Fruit fly (Drosophila melanogaster): Measurements from ENCODE around the gene CG13460.

The CG13460 gene

dm6 chr3L:15011638-15012335 is 49.7 kb downstream of the CG13460 start (continued):
- TF ChIP-seq YL-1 (GFP tag; optimal IDR thresholded peaks at IDR 0.05) = no peak
- TF ChIP-seq croc (GFP tag; conservative IDR thresholded peaks at IDR 0.05) = peak; percentile 38; the same call in 2 of the 3 replicates
- TF ChIP-seq Taf1 (GFP tag; IDR thresholded peaks at IDR 0.05) = peak; percentile 55; the same call in 1 of the 2 replicates
- TF ChIP-seq CG14667 (GFP tag; IDR thresholded peaks at IDR 0.05) = peak; percentile 39; the same call in 1 of the 2 replicates
- TF ChIP-seq CG32532 (GFP tag; IDR thresholded peaks at IDR 0.05) = peak; percentile 57; the same call in 1 of the 2 replicates
- TF ChIP-seq pfk (GFP tag; optimal IDR thresholded peaks at IDR 0.05) = no peak
- TF ChIP-seq CG10431 (GFP tag; optimal IDR thresholded peaks at IDR 0.05) = peak; percentile 21
- no peak for TF ChIP-seq ERR (GFP tag; optimal IDR thresholded peaks at IDR 0.05)
- TF ChIP-seq CG15601 (tag; optimal IDR thresholded peaks at IDR 0.05) = peak; percentile 72
- no peak for TF ChIP-seq her (GFP tag; optimal IDR thresholded peaks at IDR 0.05)
- TF ChIP-seq CG11560 (tag; IDR thresholded peaks at IDR 0.05) = 0 out of 3 replicates have a peak, but pooled peaks have one; percentile 13
- TF ChIP-seq eve (GFP tag; optimal IDR thresholded peaks at IDR 0.05) = peak in 1 of 2 experiments; percentile 88
- peak; percentile 40 for TF ChIP-seq jing (GFP tag; optimal IDR thresholded peaks at IDR 0.05)
- peak; percentile 52 for TF ChIP-seq CG2875 (GFP tag; optimal IDR thresholded peaks at IDR 0.05)
- peak; percentile 67 for TF ChIP-seq cwo (GFP tag; optimal IDR thresholded peaks at IDR 0.05)
- peak in 1 of 2 experiments; percentile 84 for TF ChIP-seq Hr51 (GFP tag; optimal IDR thresholded peaks at IDR 0.05)
- TF ChIP-seq Usf (GFP tag; optimal IDR thresholded peaks at IDR 0.05) = no peak
- TF ChIP-seq CG30403 (GFP tag; optimal IDR thresholded peaks at IDR 0.05) = peak; percentile 81
- TF ChIP-seq CG3407 (GFP tag; optimal IDR thresholded peaks at IDR 0.05) = peak; percentile 62
- peak; percentile 23 for TF ChIP-seq MTF-1 (GFP tag; optimal IDR thresholded peaks at IDR 0.05; ENCODE audit: borderline replicate concordance)
- TF ChIP-seq Hr3 (GFP tag; optimal IDR thresholded peaks at IDR 0.05) = peak; percentile 55
- no peak for TF ChIP-seq tup (GFP tag; optimal IDR thresholded peaks at IDR 0.05)
- no peak for TF ChIP-seq CG14860 (GFP tag; IDR thresholded peaks at IDR 0.05; ENCODE audit: partially characterized antibody)
- TF ChIP-seq Lim3 (GFP tag; IDR thresholded peaks at IDR 0.05) = 0 out of 2 replicates have a peak, but pooled peaks have one; percentile 63
- no peak for TF ChIP-seq prd (optimal IDR thresholded peaks at IDR 0.05)
- TF ChIP-seq prd (GFP tag; IDR thresholded peaks at IDR 0.05) = peak; percentile 73
- peak; percentile 64 for TF ChIP-seq oc (tag; optimal IDR thresholded peaks at IDR 0.05)
- TF ChIP-seq NFAT (GFP tag; IDR thresholded peaks at IDR 0.05) = peak; percentile 27; the same call in 1 of the 2 replicates
- TF ChIP-seq stc (GFP tag; IDR thresholded peaks at IDR 0.05) = peak; percentile 57
- TF ChIP-seq CG10565 (GFP tag; optimal IDR thresholded peaks at IDR 0.05) = no peak
- TF ChIP-seq CG11696 (GFP tag; IDR thresholded peaks at IDR 0.05) = peak; percentile 47; the same call in 1 of the 2 replicates
- peak; percentile 85 for TF ChIP-seq Blimp-1 (GFP tag; optimal IDR thresholded peaks at IDR 0.05)
- peak; percentile 4 for TF ChIP-seq CG13624 (GFP tag; optimal IDR thresholded peaks at IDR 0.05)
- no peak for TF ChIP-seq sr (GFP tag; IDR thresholded peaks at IDR 0.05)
- peak; percentile 75 for TF ChIP-seq Rfx (GFP tag; IDR thresholded peaks at IDR 0.05)
- peak; percentile 80 for TF ChIP-seq CG13424 (tag; optimal IDR thresholded peaks at IDR 0.05)
- peak; percentile 49; the same call in 1 of the 2 replicates for TF ChIP-seq CG1024 (GFP tag; IDR thresholded peaks at IDR 0.05)
- no peak for TF ChIP-seq CG14965 (GFP tag; optimal IDR thresholded peaks at IDR 0.05; ENCODE audit: borderline replicate concordance)
- peak; percentile 15 for TF ChIP-seq jumu (GFP tag; optimal IDR thresholded peaks at IDR 0.05)
- no peak for TF ChIP-seq Mrtf (GFP tag; IDR thresholded peaks at IDR 0.05)
- no peak for TF ChIP-seq C15 (GFP tag; IDR thresholded peaks at IDR 0.05)
- peak; percentile 81 for TF ChIP-seq Oli (tag; optimal IDR thresholded peaks at IDR 0.05)
- peak; percentile 29; the same call in 1 of the 2 replicates for TF ChIP-seq gsb (GFP tag; IDR thresholded peaks at IDR 0.05)
- TF ChIP-seq D19B (GFP tag; optimal IDR thresholded peaks at IDR 0.05) = peak; percentile 4
- no peak for TF ChIP-seq br (optimal IDR thresholded peaks at IDR 0.05)
- peak; percentile 28; the same call in 1 of the 2 replicates for TF ChIP-seq CG9215 (GFP tag; IDR thresholded peaks at IDR 0.05)
- peak; percentile 78 for TF ChIP-seq CG10979 (tag; optimal IDR thresholded peaks at IDR 0.05)
- TF ChIP-seq Jarid2 (GFP tag; optimal IDR thresholded peaks at IDR 0.05) = peak; percentile 42
- peak; percentile 58; the same call in 1 of the 2 replicates for TF ChIP-seq CG14014 (GFP tag; IDR thresholded peaks at IDR 0.05)
